Fruit fly (Drosophila melanogaster) whole organism, wandering third instar larva: ENCODE results near the gene Glyat.

Source experiments
- Abd-B ChIP-seq: fragments of >200 bp; optimal IDR thresholded peaks from 2 replicates; lab custom pipeline; 2017; ENCODE audit warnings: missing biosample characterization, missing genetic modification characterization
- CG32264 ChIP-seq: fragments of 200-800 bp; sonication (Bioruptor generic); optimal IDR thresholded peaks from 2 replicates; lab custom pipeline; 2016; ENCODE audit warnings: missing biosample characterization, missing genetic modification characterization
- CG9705 ChIP-seq: fragments of 200-800 bp; sonication (Bioruptor generic); optimal IDR thresholded peaks from 2 replicates; lab custom pipeline; 2018; ENCODE audit warnings: missing biosample characterization, mild to moderate bottlenecking, missing genetic modification characterization
- CrebA ChIP-seq: fragments of 200-800 bp; sonication (Bioruptor generic); optimal IDR thresholded peaks from 2 replicates; lab custom pipeline; 2016; ENCODE audit warnings: missing biosample characterization, mild to moderate bottlenecking, missing genetic modification characterization, borderline replicate concordance
- Dfd ChIP-seq: fragments of >200 bp; optimal IDR thresholded peaks from 2 replicates; lab custom pipeline; 2017; ENCODE audit warnings: missing biosample characterization, missing genetic modification characterization
- Dif ChIP-seq: fragments of 200-275, 200-300 bp; sonication (Bioruptor generic); optimal IDR thresholded peaks from 2 replicates; lab custom pipeline; 2018; ENCODE audit warnings: missing biosample characterization, missing genetic modification characterization; ENCODE audit not compliant: partially characterized antibody
- GATAd ChIP-seq: sonication (Bioruptor generic); optimal IDR thresholded peaks from 2 replicates; lab custom pipeline; 2016; ENCODE audit warnings: missing biosample characterization, missing genetic modification characterization
- HLH106 ChIP-seq: fragments of 200-800 bp; optimal IDR thresholded peaks from 3 replicates; lab custom pipeline; 2019; ENCODE audit warnings: missing biosample characterization, mild to moderate bottlenecking, missing genetic modification characterization, moderate library complexity
- Hnf4 ChIP-seq: fragments of 200-800 bp; sonication (Bioruptor generic); optimal IDR thresholded peaks from 2 replicates; lab custom pipeline; 2016; ENCODE audit warnings: missing biosample characterization, mild to moderate bottlenecking, missing genetic modification characterization
- Hr78 ChIP-seq: fragments of >200 bp; optimal IDR thresholded peaks from 2 replicates; lab custom pipeline; 2017; ENCODE audit warnings: missing biosample characterization, missing genetic modification characterization
- Hr83 ChIP-seq: fragments of 200-300 bp; sonication (Bioruptor generic); optimal IDR thresholded peaks from 2 replicates; lab custom pipeline; 2016; ENCODE audit warnings: missing biosample characterization, mild to moderate bottlenecking, missing genetic modification characterization, moderate library complexity; ENCODE audit not compliant: poor library complexity, severe bottlenecking
- Jra ChIP-seq: sonication (Bioruptor generic); optimal IDR thresholded peaks from 2 replicates; lab custom pipeline; 2016; ENCODE audit warnings: missing biosample characterization, missing genetic modification characterization
- Mio ChIP-seq: sonication (Bioruptor generic); optimal IDR thresholded peaks from 2 replicates; lab custom pipeline; 2016; ENCODE audit warnings: missing biosample characterization, missing genetic modification characterization
- Myc ChIP-seq: fragments of >200 bp; optimal IDR thresholded peaks from 2 replicates; lab custom pipeline; 2017
- OdsH ChIP-seq: fragments of 200-800 bp; sonication (Bioruptor generic); optimal IDR thresholded peaks from 2 replicates; lab custom pipeline; 2016; ENCODE audit warnings: missing biosample characterization, mild to moderate bottlenecking, missing genetic modification characterization
- Rel ChIP-seq, 2 experiments: fragments of 200-800 bp; sonication (Bioruptor generic) in 1 of 2; optimal IDR thresholded peaks; 2 replicates in 1 of 2; 3 replicates in 1 of 2; lab custom pipeline; 2016 to 2019; ENCODE audit warnings: mild to moderate bottlenecking in 2 of 2, missing biosample characterization in 2 of 2, missing genetic modification characterization in 2 of 2, moderate library complexity in 1 of 2
- Sp1 ChIP-seq: fragments of 200-800 bp; sonication (Bioruptor generic); optimal IDR thresholded peaks from 3 replicates; lab custom pipeline; 2019; ENCODE audit warnings: missing biosample characterization, mild to moderate bottlenecking, missing genetic modification characterization, moderate library complexity
- Vsx2 ChIP-seq: fragments of 200-300, 225-300 bp; sonication (Bioruptor generic); optimal IDR thresholded peaks from 2 replicates; lab custom pipeline; 2018; ENCODE audit warnings: missing biosample characterization, missing genetic modification characterization; ENCODE audit not compliant: partially characterized antibody
- br ChIP-seq: fragments of 200-800 bp; sonication (Bioruptor generic); optimal IDR thresholded peaks from 2 replicates; lab custom pipeline; 2016; ENCODE audit warnings: missing biosample characterization, missing genetic modification characterization
- brk ChIP-seq: fragments of 200-800 bp; sonication (Bioruptor generic); optimal IDR thresholded peaks from 2 replicates; lab custom pipeline; 2016; ENCODE audit warnings: missing biosample characterization, mild to moderate bottlenecking, missing genetic modification characterization
- dl ChIP-seq, 2 experiments: fragments of 175-275, 200-275 bp in 1 of 2; fragments of 200-275 bp in 1 of 2; sonication (Bioruptor generic); optimal IDR thresholded peaks; lab custom pipeline; 2018; ENCODE audit warnings: mild to moderate bottlenecking in 2 of 2, missing biosample characterization in 2 of 2, missing genetic modification characterization in 2 of 2, moderate library complexity in 2 of 2; ENCODE audit not compliant: partially characterized antibody in 2 of 2, insufficient read depth in 1 of 2
- dmrt93B ChIP-seq: fragments of 200-800 bp; sonication (Bioruptor generic); optimal IDR thresholded peaks from 2 replicates; lab custom pipeline; 2018; ENCODE audit warnings: missing biosample characterization, mild to moderate bottlenecking, missing genetic modification characterization
- dsf ChIP-seq: sonication (Bioruptor generic); optimal IDR thresholded peaks from 2 replicates; lab custom pipeline; 2016; ENCODE audit warnings: missing biosample characterization, missing genetic modification characterization, borderline replicate concordance
- ey ChIP-seq: fragments of 200-800 bp; sonication (Bioruptor generic); optimal IDR thresholded peaks from 2 replicates; lab custom pipeline; 2016; ENCODE audit warnings: missing biosample characterization, missing genetic modification characterization
- foxo ChIP-seq, 2 experiments: fragments of 200-800 bp; sonication (Bioruptor generic); optimal IDR thresholded peaks; 2 replicates in 1 of 2; 3 replicates in 1 of 2; lab custom pipeline; 2016 to 2017; ENCODE audit warnings: missing biosample characterization in 2 of 2, missing genetic modification characterization in 2 of 2
- fru ChIP-seq: fragments of 200-800 bp; sonication (Bioruptor generic); optimal IDR thresholded peaks from 3 replicates; lab custom pipeline; 2016; ENCODE audit warnings: missing biosample characterization, mild to moderate bottlenecking, missing genetic modification characterization
- h ChIP-seq: fragments of 200-800 bp; sonication (Bioruptor generic); optimal IDR thresholded peaks from 3 replicates; lab custom pipeline; 2016; ENCODE audit warnings: missing biosample characterization, mild to moderate bottlenecking, missing genetic modification characterization
- jim ChIP-seq: fragments of 175-275, 200-325 bp; sonication (Bioruptor generic); optimal IDR thresholded peaks from 2 replicates; lab custom pipeline; 2016; ENCODE audit warnings: missing biosample characterization, mild to moderate bottlenecking, missing genetic modification characterization
- lola ChIP-seq: fragments of >200 bp; optimal IDR thresholded peaks from 2 replicates; lab custom pipeline; 2017; ENCODE audit warnings: missing biosample characterization, missing genetic modification characterization
- pan ChIP-seq: fragments of >200 bp; optimal IDR thresholded peaks from 2 replicates; lab custom pipeline; 2017
- psq ChIP-seq: fragments of 200-800 bp; sonication (Bioruptor generic); optimal IDR thresholded peaks from 3 replicates; lab custom pipeline; 2017; ENCODE audit warnings: missing biosample characterization, mild to moderate bottlenecking, missing genetic modification characterization, moderate library complexity
- rgr ChIP-seq: fragments of 200-800 bp; sonication (Bioruptor generic); optimal IDR thresholded peaks from 3 replicates; lab custom pipeline; 2016; ENCODE audit warnings: missing biosample characterization, mild to moderate bottlenecking, missing genetic modification characterization
- sage ChIP-seq: fragments of 200-800 bp; sonication (Bioruptor generic); optimal IDR thresholded peaks from 2 replicates; lab custom pipeline; 2016; ENCODE audit warnings: missing biosample characterization, mild to moderate bottlenecking, missing genetic modification characterization
- sv ChIP-seq: fragments of 200-800 bp; sonication (Bioruptor generic); optimal IDR thresholded peaks from 3 replicates; lab custom pipeline; 2016; ENCODE audit warnings: missing biosample characterization, missing genetic modification characterization
- tai ChIP-seq: sonication (Bioruptor generic); optimal IDR thresholded peaks from 2 replicates; lab custom pipeline; 2016; ENCODE audit warnings: missing biosample characterization, missing genetic modification characterization
- usp ChIP-seq: fragments of >200 bp; optimal IDR thresholded peaks from 2 replicates; lab custom pipeline; 2017; ENCODE audit warnings: missing biosample characterization, missing genetic modification characterization
- woc ChIP-seq: sonication (Bioruptor generic); optimal IDR thresholded peaks from 2 replicates; lab custom pipeline; 2016; ENCODE audit warnings: missing biosample characterization, mild to moderate bottlenecking, missing genetic modification characterization

Gene Glyat

dm6 chr2L:8010602-8011455 lies at the start of gene Glyat, which contains the start of gene Tg:
Gene Glyat (minus strand): TSS chr2L:8010652.
Gene Tg (plus strand): TSS chr2L:8011405.
- TF ChIP-seq ey (GFP tag; lab: Kevin White, UChicago) = no peak
- TF ChIP-seq GATAd (GFP tag; lab: Kevin White, UChicago) = no peak
- no peak for TF ChIP-seq dl (GFP tag; optimal IDR thresholded peaks at IDR 0.05; lab: Kevin White, UChicago; ENCODE audit: insufficient read depth in 1 of 2, partially characterized antibody in 2 of 2)
- TF ChIP-seq Abd-B (GFP tag; lab: Kevin White, UChicago) = no peak
- TF ChIP-seq pan (lab: Kevin White, UChicago) = no peak
- TF ChIP-seq Hr78 (GFP tag; lab: Kevin White, UChicago) = no peak
- TF ChIP-seq rgr (GFP tag; lab: Kevin White, UChicago) = no peak
- no peak for TF ChIP-seq HLH106 (tag; lab: Kevin White, UChicago)
- no peak for TF ChIP-seq Jra (GFP tag; lab: Kevin White, UChicago)
- no peak for TF ChIP-seq OdsH (GFP tag; lab: Kevin White, UChicago)
- no peak for TF ChIP-seq Vsx2 (GFP tag; lab: Kevin White, UChicago)
- TF ChIP-seq foxo (GFP tag; optimal IDR thresholded peaks at IDR 0.05; lab: Kevin White, UChicago) = no peak
- no peak for TF ChIP-seq lola
- TF ChIP-seq tai (GFP tag; lab: Kevin White, UChicago) = no peak

- TF ChIP-seq Mio (GFP tag; lab: Kevin White, UChicago) = no peak
- TF ChIP-seq Hr83 = no peak
- TF ChIP-seq lola = no peak
- no peak for TF ChIP-seq ey (GFP tag; lab: Kevin White, UChicago)
- no peak for TF ChIP-seq Abd-B (GFP tag; lab: Kevin White, UChicago)
- no peak for TF ChIP-seq jim (GFP tag; lab: Kevin White, UChicago)
- TF ChIP-seq br (GFP tag; lab: Kevin White, UChicago) = no peak
- no peak for TF ChIP-seq h (GFP tag; lab: Kevin White, UChicago)
- TF ChIP-seq sv (GFP tag; lab: Kevin White, UChicago) = no peak
- TF ChIP-seq HLH106 (tag; lab: Kevin White, UChicago) = no peak
- no peak for TF ChIP-seq woc (GFP tag; lab: Kevin White, UChicago)
- TF ChIP-seq OdsH (GFP tag; lab: Kevin White, UChicago) = no peak
- no peak for TF ChIP-seq CG9705 (GFP tag; lab: Kevin White, UChicago)
- TF ChIP-seq Dfd (GFP tag; lab: Kevin White, UChicago) = no peak
- no peak for TF ChIP-seq CG32264 (GFP tag; lab: Kevin White, UChicago)
- no peak for TF ChIP-seq Jra (GFP tag; lab: Kevin White, UChicago)
- no peak for TF ChIP-seq Sp1 (GFP tag; lab: Kevin White, UChicago)
- no peak for TF ChIP-seq tai (GFP tag; lab: Kevin White, UChicago)
- TF ChIP-seq Hnf4 (GFP tag; lab: Kevin White, UChicago) = no peak
- no peak for TF ChIP-seq psq (GFP tag; lab: Kevin White, UChicago)
- TF ChIP-seq, all 38 proteins: peak for 0
Observed at dm6 chr2L:8043282-8043668, 32.8 kb upstream of the Glyat start, which contains the start of gene Megf8. Gene Megf8 (plus strand): TSS chr2L:8043471.

DNA sequence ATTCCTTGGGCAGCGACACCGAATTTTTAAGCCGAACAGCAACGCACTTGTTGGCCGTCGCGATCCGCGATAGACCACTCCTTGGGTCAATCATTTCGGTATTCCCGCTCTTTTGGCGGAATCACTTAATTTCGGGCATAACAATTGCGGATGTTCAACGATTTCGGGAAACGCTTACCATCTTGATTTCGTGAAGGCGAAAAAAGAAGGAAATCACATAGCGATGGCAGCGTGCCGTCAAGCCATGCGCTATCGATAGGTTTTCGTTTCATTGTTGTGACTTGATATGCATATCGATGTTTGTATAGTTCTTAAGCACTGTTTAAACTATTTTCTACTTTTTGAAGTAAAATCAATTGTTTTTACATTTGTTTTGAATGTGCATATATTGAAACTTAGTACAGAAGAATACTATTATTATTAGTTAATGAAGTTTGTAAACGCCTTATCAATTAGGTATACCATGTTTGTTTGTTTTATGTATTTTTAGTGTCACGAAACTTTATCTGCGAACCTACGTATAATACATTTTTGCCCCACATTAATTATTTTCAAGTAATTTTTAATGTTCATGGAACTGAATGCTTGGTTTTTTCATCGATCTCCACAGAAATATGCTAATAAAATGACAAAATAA lies 32.3 kb upstream of the Glyat start, which contains the start of gene RpL36A:
TSS of gene RpL36A (minus strand) at position 265 of the 637 bp plus-strand sequence.
- TF ChIP-seq CG9705 (GFP tag; lab: Kevin White, UChicago) = peak; percentile 25
- TF ChIP-seq dsf = no peak
- peak; percentile 50 for TF ChIP-seq h (GFP tag; lab: Kevin White, UChicago)
- no peak for TF ChIP-seq Dif (GFP tag; lab: Kevin White, UChicago)
- TF ChIP-seq woc (GFP tag; lab: Kevin White, UChicago) = no peak
- peak; percentile 35 for TF ChIP-seq OdsH (GFP tag; lab: Kevin White, UChicago)
- no peak for TF ChIP-seq Hr78 (GFP tag; lab: Kevin White, UChicago)
- TF ChIP-seq Rel (GFP tag; optimal IDR thresholded peaks at IDR 0.05; lab: Kevin White, UChicago) = no peak
- TF ChIP-seq Rel (tag; optimal IDR thresholded peaks at IDR 0.05; lab: Kevin White, UChicago) = peak; percentile 50
- no peak for TF ChIP-seq rgr (GFP tag; lab: Kevin White, UChicago)
- no peak for TF ChIP-seq Vsx2 (GFP tag; lab: Kevin White, UChicago)
- peak; percentile 1 for TF ChIP-seq psq (GFP tag; lab: Kevin White, UChicago)
- TF ChIP-seq Dfd (GFP tag; lab: Kevin White, UChicago) = no peak
- no peak for TF ChIP-seq Abd-B (GFP tag; lab: Kevin White, UChicago)
- no peak for TF ChIP-seq brk (GFP tag; lab: Kevin White, UChicago)
- peak; percentile 17 for TF ChIP-seq HLH106 (tag; lab: Kevin White, UChicago)
- peak; percentile 67 for TF ChIP-seq Sp1 (GFP tag; lab: Kevin White, UChicago)
- peak; percentile 16 for TF ChIP-seq sv (GFP tag; lab: Kevin White, UChicago)
- TF ChIP-seq ey (GFP tag; lab: Kevin White, UChicago) = no peak
- TF ChIP-seq tai (GFP tag; lab: Kevin White, UChicago) = no peak
- no peak for TF ChIP-seq Hnf4 (GFP tag; lab: Kevin White, UChicago)
- no peak for TF ChIP-seq pan (lab: Kevin White, UChicago)
- TF ChIP-seq usp (GFP tag; lab: Kevin White, UChicago) = no peak
- TF ChIP-seq jim (GFP tag; lab: Kevin White, UChicago) = no peak
- no peak for TF ChIP-seq Mio (GFP tag; lab: Kevin White, UChicago)
- no peak for TF ChIP-seq dmrt93B (GFP tag; lab: Kevin White, UChicago)
- TF ChIP-seq Myc (lab: Kevin White, UChicago) = no peak
- no peak for TF ChIP-seq GATAd (GFP tag; lab: Kevin White, UChicago)
- no peak for TF ChIP-seq br (GFP tag; lab: Kevin White, UChicago)
- no peak for TF ChIP-seq lola
- TF ChIP-seq CG32264 (GFP tag; lab: Kevin White, UChicago) = no peak
- TF ChIP-seq dl (GFP tag; optimal IDR thresholded peaks at IDR 0.05; lab: Kevin White, UChicago; ENCODE audit: insufficient read depth in 1 of 2, partially characterized antibody in 2 of 2) = no peak
- TF ChIP-seq sage = no peak
- TF ChIP-seq Jra (GFP tag; lab: Kevin White, UChicago) = no peak
- no peak for TF ChIP-seq CrebA
- TF ChIP-seq fru (GFP tag; lab: Kevin White, UChicago) = no peak
